Worm (Caenorhabditis elegans): Measurements from ENCODE around the gene skn-1.

The skn-1 gene

DNA sequence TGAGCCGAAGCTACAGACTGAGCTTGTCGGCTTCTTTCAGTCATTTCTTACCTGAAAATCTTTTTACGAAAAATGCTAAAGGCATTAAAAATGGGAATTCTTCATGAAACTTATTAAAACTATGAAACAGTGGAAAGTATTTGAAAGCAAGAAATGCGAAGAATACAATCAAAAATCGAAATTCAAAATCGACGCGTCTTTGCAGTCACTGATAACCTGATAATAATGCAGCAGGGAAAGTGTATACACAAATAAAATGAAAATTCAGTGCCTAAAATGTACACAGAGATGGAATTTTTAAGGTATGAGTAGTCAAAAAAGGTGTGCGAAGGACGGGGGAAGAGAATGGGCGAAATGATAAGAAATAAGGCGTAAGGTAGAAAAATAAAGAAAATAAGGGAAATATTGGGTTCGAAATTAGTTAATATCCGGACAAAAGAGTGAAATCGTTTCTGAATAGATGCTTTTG is 45.6 kb downstream of the skn-1 start, which contains the start of gene C39H7.4:
TSS of gene C39H7.4 (minus strand) at position 51 of the 469 bp plus-strand sequence.
- TF ChIP-seq sdz-12 (GFP tag; optimal IDR thresholded peaks at IDR 0.05): no peak
- no peak for TF ChIP-seq Y5F2A.4 (GFP tag; optimal IDR thresholded peaks at IDR 0.05)
- no peak for TF ChIP-seq hlh-11 (tag; optimal IDR thresholded peaks at IDR 0.05)
- TF ChIP-seq nhr-28 (tag; optimal IDR thresholded peaks at IDR 0.05): peak; percentile 87
- no peak for TF ChIP-seq daf-16 (GFP tag; optimal IDR thresholded peaks at IDR 0.05)
- TF ChIP-seq daf-16 (tag; optimal IDR thresholded peaks at IDR 0.05): peak; percentile 91
- TF ChIP-seq pqm-1 (tag; optimal IDR thresholded peaks at IDR 0.05): peak; percentile 93
- no peak for TF ChIP-seq fkh-10 (GFP tag; optimal IDR thresholded peaks at IDR 0.05)

DNA sequence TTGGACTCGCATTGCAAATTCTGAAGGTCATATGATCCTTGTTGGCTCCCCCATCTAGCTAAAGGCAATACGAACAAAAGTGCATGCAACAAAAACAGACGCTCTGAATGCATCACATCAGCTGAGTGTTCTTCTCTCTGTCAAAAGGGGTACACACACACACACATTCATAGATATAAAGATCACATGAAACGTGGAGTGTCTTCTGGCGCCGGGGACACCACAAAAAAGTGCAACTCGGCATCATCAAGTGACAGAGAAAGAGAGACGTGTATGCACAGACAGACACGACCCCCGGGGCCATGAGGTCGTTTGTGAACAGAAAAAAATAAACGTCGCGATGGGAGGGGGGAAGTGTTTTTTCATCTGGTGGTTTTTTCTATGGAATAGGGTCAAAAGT is 52.8 kb downstream of the skn-1 start:
- peak; percentile 71 for TF ChIP-seq nhr-10 (tag; optimal IDR thresholded peaks at IDR 0.05)
- no peak for TF ChIP-seq lin-15B (tag; optimal IDR thresholded peaks at IDR 0.05)
- no peak for TF ChIP-seq aly-2 (tag; optimal IDR thresholded peaks at IDR 0.05)
- no peak for TF ChIP-seq dmd-9 (GFP tag; IDR thresholded peaks at IDR 0.05)
- peak in 1 of 2 experiments; percentile 99 for TF ChIP-seq unc-62 (GFP tag; optimal IDR thresholded peaks at IDR 0.05 in 1 of 2)
- TF ChIP-seq unc-62 (tag; optimal IDR thresholded peaks at IDR 0.05): peak; percentile 57
- TF ChIP-seq sdz-12 (GFP tag; optimal IDR thresholded peaks at IDR 0.05): no peak
- peak; percentile 62 for TF ChIP-seq fkh-10 (GFP tag; optimal IDR thresholded peaks at IDR 0.05)
- no peak for TF ChIP-seq duxl-1 (tag; optimal IDR thresholded peaks at IDR 0.05; ENCODE audit: poor library complexity)
- no peak for TF ChIP-seq zfp-2 (tag; optimal IDR thresholded peaks at IDR 0.05)
- no peak for TF ChIP-seq R02D3.7 (tag; optimal IDR thresholded peaks at IDR 0.05)
- 0 out of 2 replicates have a peak, but pooled peaks have one; percentile 6 for TF ChIP-seq tag-97 (GFP tag; IDR thresholded peaks at IDR 0.05)
- no peak for TF ChIP-seq Y75B8A.6 (GFP tag; IDR thresholded peaks at IDR 0.05)
- peak; percentile 64 for TF ChIP-seq aha-1 (tag)
- TF ChIP-seq lin-39 (tag; optimal IDR thresholded peaks at IDR 0.05): no peak
- TF ChIP-seq egl-27 (tag; optimal IDR thresholded peaks at IDR 0.05): no peak
- no peak for TF ChIP-seq attf-4 (tag; optimal IDR thresholded peaks at IDR 0.05)
- peak; percentile 38; the same call in 1 of the 2 replicates for TF ChIP-seq pha-4 (GFP tag; IDR thresholded peaks at IDR 0.05)
- TF ChIP-seq pha-4 (tag; optimal IDR thresholded peaks at IDR 0.05): peak; percentile 48
- TF ChIP-seq mxl-3 (GFP tag; optimal IDR thresholded peaks at IDR 0.05): peak; percentile 83
- no peak for TF ChIP-seq fos-1 (tag; optimal IDR thresholded peaks at IDR 0.05)
- TF ChIP-seq madf-9 (GFP tag; conservative IDR thresholded peaks at IDR 0.05): no peak
- TF ChIP-seq T26A8.4 (GFP tag; IDR thresholded peaks at IDR 0.05): no peak; the same call in 1 of the 2 replicates
- peak; percentile 91 for TF ChIP-seq ceh-20 (GFP tag; IDR thresholded peaks at IDR 0.05)
- no peak for TF ChIP-seq zip-2 (tag; optimal IDR thresholded peaks at IDR 0.05)
- no peak for TF ChIP-seq daf-12 (tag; optimal IDR thresholded peaks at IDR 0.05)
- peak; percentile 80 to 96 for TF ChIP-seq mdl-1 (tag; optimal IDR thresholded peaks at IDR 0.05)
- TF ChIP-seq unc-130 (GFP tag; optimal IDR thresholded peaks at IDR 0.05): no peak
- TF ChIP-seq arid-1 (GFP tag; conservative IDR thresholded peaks at IDR 0.05): 0 out of 2 replicates have a peak, but pooled peaks have one; percentile 23
- TF ChIP-seq ztf-7 (tag; optimal IDR thresholded peaks at IDR 0.05): no peak
- TF ChIP-seq ceh-44 (GFP tag; IDR thresholded peaks at IDR 0.05): peak; percentile 44; the same call in 1 of the 2 replicates
- no peak for TF ChIP-seq snpc-4 (tag; optimal IDR thresholded peaks at IDR 0.05)
- peak; percentile 76 for TF ChIP-seq F37D6.2 (tag; optimal IDR thresholded peaks at IDR 0.05)
- peak; percentile 65 for TF ChIP-seq dmd-6 (GFP tag; IDR thresholded peaks at IDR 0.05)
- peak; percentile 68 for TF ChIP-seq gei-8 (GFP tag; optimal IDR thresholded peaks at IDR 0.05)
- TF ChIP-seq php-3 (GFP tag; IDR thresholded peaks at IDR 0.05): no peak
- peak; percentile 77 for TF ChIP-seq nhr-77 (tag; optimal IDR thresholded peaks at IDR 0.05)
- TF ChIP-seq hlh-30 (tag; optimal IDR thresholded peaks at IDR 0.05; ENCODE audit: insufficient read depth): peak; percentile 99
- no peak for TF ChIP-seq nhr-111 (GFP tag; optimal IDR thresholded peaks at IDR 0.05)
- TF ChIP-seq mep-1 (tag; optimal IDR thresholded peaks at IDR 0.05): peak; percentile 94
- TF ChIP-seq F10B5.3 (tag; optimal IDR thresholded peaks at IDR 0.05): peak; percentile 20
- TF ChIP-seq D1046.2 (GFP tag; IDR thresholded peaks at IDR 0.05): no peak
- TF ChIP-seq zip-11 (GFP tag; IDR thresholded peaks at IDR 0.05): no peak
- TF ChIP-seq mxl-2 (GFP tag; conservative IDR thresholded peaks at IDR 0.05): no peak
- TF ChIP-seq lsy-2 (tag; optimal IDR thresholded peaks at IDR 0.05): peak; percentile 83 to 89
